Fruit fly (Drosophila melanogaster): ENCODE results near the gene vkg.

DNA sequence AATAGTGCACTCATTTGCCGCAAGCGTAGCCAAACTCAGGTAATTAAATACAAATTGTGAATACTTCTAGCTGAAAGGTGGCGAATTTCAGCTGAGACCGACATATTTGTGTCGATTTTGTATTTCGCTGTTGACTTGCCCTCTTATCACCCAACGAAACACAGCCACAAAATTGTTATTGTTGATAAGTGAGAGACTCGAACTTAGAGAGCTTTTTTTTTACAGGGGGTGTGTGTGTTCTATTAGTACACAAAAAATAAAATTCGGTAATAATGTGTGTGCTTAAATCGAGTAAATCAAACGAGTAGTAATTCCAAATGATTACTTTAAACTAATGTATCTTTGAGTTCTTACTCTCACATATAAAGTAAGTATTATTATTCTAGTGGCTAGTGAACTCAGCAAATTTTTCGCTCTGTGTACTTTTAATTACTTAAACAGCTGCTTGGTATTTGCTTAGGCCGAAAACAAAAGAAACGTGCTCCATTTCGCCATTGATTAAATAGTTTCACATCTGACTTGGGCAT is 33.0 kb upstream of the vkg start:
- no peak for TF ChIP-seq fd85E (GFP tag; optimal IDR thresholded peaks at IDR 0.05)
- no peak for TF ChIP-seq CG8119 (GFP tag; IDR thresholded peaks at IDR 0.05)
- TF ChIP-seq Gug (GFP tag; IDR thresholded peaks at IDR 0.05) = no peak

All from whole organism, prepupa.